Fruit fly (Drosophila melanogaster): ENCODE data around the gene PSMG1.

Gene PSMG1

dm6 chr3R:5821243-5821642 is 27.1 kb upstream of the PSMG1 start, which contains the start of gene Hpr1 (continued):
- no peak for TF ChIP-seq slbo (GFP tag; IDR thresholded peaks at IDR 0.05)
- TF ChIP-seq Deaf1 (tag; optimal IDR thresholded peaks at IDR 0.05): no peak
- TF ChIP-seq bbx (GFP tag; IDR thresholded peaks at IDR 0.05; ENCODE audit: partially characterized antibody): peak; percentile 49; the same call in 1 of the 2 replicates
- TF ChIP-seq cad (GFP tag; optimal IDR thresholded peaks at IDR 0.05): no peak
- no peak for TF ChIP-seq Atf6 (GFP tag; IDR thresholded peaks at IDR 0.05)
- TF ChIP-seq fd96Cb (tag; optimal IDR thresholded peaks at IDR 0.05): no peak
- TF ChIP-seq ken (GFP tag; IDR thresholded peaks at IDR 0.05): no peak
- no peak for TF ChIP-seq nerfin-1 (tag; optimal IDR thresholded peaks at IDR 0.05)
- no peak for TF ChIP-seq CG12744 (GFP tag; optimal IDR thresholded peaks at IDR 0.05)
- 0 out of 3 replicates have a peak, but pooled peaks have one; percentile 29 for TF ChIP-seq CG34224 (GFP tag; IDR thresholded peaks at IDR 0.05; ENCODE audit: partially characterized antibody)
- peak; percentile 57 for TF ChIP-seq CG2116 (GFP tag; optimal IDR thresholded peaks at IDR 0.05)
- TF ChIP-seq Dref (GFP tag; IDR thresholded peaks at IDR 0.05): peak; percentile 77
- no peak for TF ChIP-seq Chrac-16 (GFP tag; optimal IDR thresholded peaks at IDR 0.05)
- no peak for TF ChIP-seq tio (GFP tag; optimal IDR thresholded peaks at IDR 0.05)
- TF ChIP-seq CG17186 (GFP tag; optimal IDR thresholded peaks at IDR 0.05): peak; percentile 84
- peak; percentile 99 for TF ChIP-seq trem (tag; optimal IDR thresholded peaks at IDR 0.05)
- peak; percentile 60; the same call in 2 of the 3 replicates for TF ChIP-seq CG6791 (GFP tag; IDR thresholded peaks at IDR 0.05; ENCODE audit: partially characterized antibody)
- peak; percentile 89 for TF ChIP-seq Dp (GFP tag; optimal IDR thresholded peaks at IDR 0.05)
- no peak for TF ChIP-seq pb (GFP tag; optimal IDR thresholded peaks at IDR 0.05)
- no peak for TF ChIP-seq dm (GFP tag; optimal IDR thresholded peaks at IDR 0.05)

- no peak for TF ChIP-seq E2f1 (GFP tag; IDR thresholded peaks at IDR 0.05)
- TF ChIP-seq inv (GFP tag; IDR thresholded peaks at IDR 0.05; ENCODE audit: partially characterized antibody): no peak
- no peak for TF ChIP-seq CG2889 (GFP tag; IDR thresholded peaks at IDR 0.05)
- TF ChIP-seq CG1024 (GFP tag; IDR thresholded peaks at IDR 0.05): no peak
- TF ChIP-seq Ets97D (GFP tag; optimal IDR thresholded peaks at IDR 0.05): no peak
- TF ChIP-seq HmgD (GFP tag; optimal IDR thresholded peaks at IDR 0.05): no peak
- TF ChIP-seq CG11560 (tag; IDR thresholded peaks at IDR 0.05): no peak
- no peak for TF ChIP-seq Rx (GFP tag; IDR thresholded peaks at IDR 0.05)
- TF ChIP-seq cas (GFP tag; IDR thresholded peaks at IDR 0.05): no peak
- no peak for TF ChIP-seq Hey (tag; optimal IDR thresholded peaks at IDR 0.05)
- no peak for TF ChIP-seq Sry-δ (GFP tag; optimal IDR thresholded peaks at IDR 0.05)
- no peak for TF ChIP-seq CG3847 (GFP tag; IDR thresholded peaks at IDR 0.05)
- no peak for TF ChIP-seq CG2678 (tag; optimal IDR thresholded peaks at IDR 0.05)
- TF ChIP-seq Deaf1 (tag; optimal IDR thresholded peaks at IDR 0.05): peak; percentile 25
- TF ChIP-seq Mes4 (GFP tag; optimal IDR thresholded peaks at IDR 0.05): no peak
- TF ChIP-seq CG10321 (GFP tag; IDR thresholded peaks at IDR 0.05): no peak
- TF ChIP-seq chinmo (GFP tag; IDR thresholded peaks at IDR 0.05; ENCODE audit: partially characterized antibody): 0 out of 4 replicates have a peak, but pooled peaks have one; percentile 74
- peak; percentile 27; the same call in 1 of the 2 replicates for TF ChIP-seq Drgx (GFP tag; IDR thresholded peaks at IDR 0.05)
- 0 out of 2 replicates have a peak, but pooled peaks have one; percentile 16 for TF ChIP-seq CG32532 (GFP tag; IDR thresholded peaks at IDR 0.05)
- TF ChIP-seq slp2 (GFP tag; optimal IDR thresholded peaks at IDR 0.05): no peak
Measured at dm6 chr3R:5813157-5813659, 19.1 kb upstream of the PSMG1 start, which contains the start of gene CG42675. TSS of gene CG42675 (plus strand) at chr3R:5813609.

All from whole organism, embryonic.